Worm (Caenorhabditis elegans) whole organism, L4 larva: ENCODE results near the gene C34C6.10.

ENCODE experiments used
- F37D6.2 ChIP-seq: sonication (generic microtip); optimal IDR thresholded peaks from 2 replicates; lab custom pipeline; 2016; ENCODE audit warnings: mild to moderate bottlenecking, missing genetic modification characterization, missing compliant biosample characterization
- R02D3.7 ChIP-seq: fragments of 150-350 bp; sonication (generic microtip); optimal IDR thresholded peaks from 3 replicates; lab custom pipeline; 2014; ENCODE audit warnings: missing biosample characterization, missing genetic modification characterization
- ceh-28 ChIP-seq: fragments of 150-350 bp; optimal IDR thresholded peaks from 2 replicates; lab custom pipeline; 2014; ENCODE audit warnings: missing biosample characterization, missing genetic modification reagents, missing genetic modification characterization
- ceh-44 ChIP-seq: fragments of 200-800 bp; sonication (Bioruptor generic); IDR thresholded peaks from 2 replicates; pipeline ENCODE4 v1.3.6; 2022; ENCODE audit warnings: missing genetic modification reagents, missing genetic modification characterization, missing compliant biosample characterization
- daf-12 ChIP-seq: fragments of 150-350 bp; optimal IDR thresholded peaks from 2 replicates; lab custom pipeline; 2014; ENCODE audit warnings: missing biosample characterization, missing genetic modification reagents, missing genetic modification characterization
- fkh-10 ChIP-seq: fragments of 150-350 bp; optimal IDR thresholded peaks from 2 replicates; lab custom pipeline; 2014; ENCODE audit warnings: missing biosample characterization, missing genetic modification reagents, missing genetic modification characterization
- lin-15B ChIP-seq: fragments of 150-350 bp; sonication (generic microtip); optimal IDR thresholded peaks from 3 replicates; lab custom pipeline; 2014; ENCODE audit warnings: missing biosample characterization, missing genetic modification characterization
- mdl-1 ChIP-seq, 2 experiments: fragments of 150-350 bp in 1 of 2; sonication (generic microtip) in 1 of 2; optimal IDR thresholded peaks; 2 replicates each; lab custom pipeline; 2014 to 2017; ENCODE audit warnings: missing biosample characterization in 2 of 2, missing genetic modification characterization in 2 of 2
- nhr-11 ChIP-seq: fragments of 150-350 bp; optimal IDR thresholded peaks from 2 replicates; lab custom pipeline; 2014; ENCODE audit warnings: missing biosample characterization, missing genetic modification characterization
- nhr-25 ChIP-seq: sonication (generic microtip); optimal IDR thresholded peaks from 2 replicates; lab custom pipeline; 2017; ENCODE audit warnings: missing genetic modification characterization, mild to moderate bottlenecking, missing compliant biosample characterization, antibody characterized with exemption, moderate library complexity, borderline replicate concordance; ENCODE audit not compliant: insufficient read depth
- nhr-28 ChIP-seq: fragments of 150-350 bp; optimal IDR thresholded peaks from 2 replicates; lab custom pipeline; 2014; ENCODE audit warnings: missing biosample characterization, missing genetic modification characterization
- nhr-76 ChIP-seq: fragments of 150-350 bp; optimal IDR thresholded peaks from 2 replicates; lab custom pipeline; 2014; ENCODE audit warnings: missing biosample characterization, missing genetic modification characterization
- unc-130 ChIP-seq: sonication (generic microtip); optimal IDR thresholded peaks from 2 replicates; lab custom pipeline; 2016; ENCODE audit warnings: missing genetic modification reagents, missing genetic modification characterization, missing compliant biosample characterization
- unc-39 ChIP-seq: sonication (generic microtip); optimal IDR thresholded peaks from 2 replicates; lab custom pipeline; 2017; ENCODE audit warnings: missing biosample characterization, missing genetic modification characterization

- TF ChIP-seq ceh-44 (GFP tag; lab: Robert Waterston, UW) (no peak), nhr-76 (tag; lab: Kevin White, UChicago) (no peak), nhr-25 (tag; lab: Kevin White, UChicago) (no peak), nhr-28 (tag; lab: Kevin White, UChicago) (no peak), mdl-1 (tag; optimal IDR thresholded peaks at IDR 0.05; lab: Kevin White, UChicago) (no peak), fkh-10 (GFP tag; lab: Kevin White, UChicago) (no peak), R02D3.7 (no peak), F37D6.2 (tag; lab: Kevin White, UChicago) (no peak), unc-39 (tag; lab: Kevin White, UChicago) (no peak), nhr-11 (tag; lab: Kevin White, UChicago) (no peak), lin-15B (tag; lab: Kevin White, UChicago) (no peak), daf-12 (tag; lab: Kevin White, UChicago) (no peak), unc-130 (GFP tag; lab: Kevin White, UChicago) (no peak), ceh-28 (tag; lab: Kevin White, UChicago) (no peak)
Observed at ce11 chrII:8668871-8669270, 26.8 kb downstream of the C34C6.10 start.
